Fruit fly (Drosophila melanogaster): ENCODE measurements around the gene chas.

DNA sequence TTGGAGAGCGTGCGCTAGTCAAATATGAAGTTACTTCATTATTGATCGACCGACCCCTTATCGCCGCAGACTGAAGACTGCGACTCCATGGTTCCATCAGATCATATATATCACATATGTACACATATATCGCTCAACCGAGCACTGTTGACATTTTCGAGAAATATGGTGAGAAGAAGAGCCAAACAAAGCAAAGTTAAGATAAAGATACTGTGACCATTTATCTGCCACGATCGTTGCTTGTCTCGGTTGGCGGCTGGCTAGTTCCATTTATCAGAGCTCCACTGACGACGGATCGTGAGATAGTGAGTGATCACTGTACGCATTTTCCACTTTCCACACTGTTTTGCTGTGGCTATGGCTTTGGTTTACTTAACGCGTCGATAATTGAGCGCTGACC, 45.1 kb upstream of the chas start:
- no peak for TF ChIP-seq psq (optimal IDR thresholded peaks at IDR 0.05)
- TF ChIP-seq EcR (GFP tag; optimal IDR thresholded peaks at IDR 0.05) = no peak
- no peak for TF ChIP-seq CG8478 (optimal IDR thresholded peaks at IDR 0.05)

Measured in whole organism.